Worm (Caenorhabditis elegans): ENCODE data around the gene EGAP5.1.

- TF ChIP-seq mep-1 (tag; optimal IDR thresholded peaks at IDR 0.05), result no peak
- TF ChIP-seq zag-1 (tag; optimal IDR thresholded peaks at IDR 0.05), result no peak
- TF ChIP-seq snpc-4 (tag; optimal IDR thresholded peaks at IDR 0.05), result no peak
- TF ChIP-seq nhr-42 (GFP tag; IDR thresholded peaks at IDR 0.05), result no peak
- no peak for TF ChIP-seq ama-1 (optimal IDR thresholded peaks at IDR 0.05)
- TF ChIP-seq daf-12 (tag; optimal IDR thresholded peaks at IDR 0.05), result no peak
- no peak for TF ChIP-seq mdl-1 (tag; optimal IDR thresholded peaks at IDR 0.05)
- TF ChIP-seq lin-13 (GFP tag; optimal IDR thresholded peaks at IDR 0.05), result no peak
- no peak for TF ChIP-seq zip-11 (GFP tag; IDR thresholded peaks at IDR 0.05)
- no peak for TF ChIP-seq nhr-237 (tag; optimal IDR thresholded peaks at IDR 0.05)
- no peak for TF ChIP-seq lin-29 (GFP tag; IDR thresholded peaks at IDR 0.05)
These were observed 8.2 kb downstream of the EGAP5.1 start, which contains the start of gene T03G11.10 for ce11 chrX:5171085-5171484.
